Fruit fly (Drosophila melanogaster) whole organism, pupa: ENCODE measurements around the gene CG12535.
A peak's percentile ranks its signal among the peaks of the same experiment; 100 is the strongest.

Experiments
- CG10348 ChIP-seq: fragments of 200-800 bp; sonication (Bioruptor generic); IDR thresholded peaks from 2 replicates; pipeline ENCODE4 v1.3.6; 2022; ENCODE audit warnings: missing biosample characterization, missing genetic modification characterization
- CG12605 ChIP-seq: fragments of 200-800 bp; sonication (Bioruptor generic); IDR thresholded peaks from 2 replicates; pipeline ENCODE4 v1.3.6; 2022; ENCODE audit warnings: missing biosample characterization, missing genetic modification characterization
- CG13204 ChIP-seq: fragments of 200-800 bp; sonication (Bioruptor generic); optimal IDR thresholded peaks from 2 replicates; lab custom pipeline; 2018; ENCODE audit warnings: missing biosample characterization, mild to moderate bottlenecking, missing genetic modification characterization, moderate library complexity
- CG14655 ChIP-seq: fragments of 200-800 bp; sonication (Bioruptor generic); optimal IDR thresholded peaks from 3 replicates; lab custom pipeline; 2017; ENCODE audit warnings: mild to moderate bottlenecking, missing biosample characterization, missing genetic modification reagents, missing genetic modification characterization
- CG15710 ChIP-seq: fragments of 200-800 bp; sonication (Bioruptor generic); optimal IDR thresholded peaks from 2 replicates; lab custom pipeline; 2018; ENCODE audit warnings: missing biosample characterization, mild to moderate bottlenecking, missing genetic modification characterization, moderate library complexity
- CG17806 ChIP-seq: fragments of 200-800 bp; sonication (Bioruptor generic); optimal IDR thresholded peaks from 2 replicates; lab custom pipeline; 2018; ENCODE audit warnings: missing biosample characterization, mild to moderate bottlenecking, missing genetic modification characterization, moderate library complexity
- CG32121 ChIP-seq: fragments of 200-800 bp; sonication (Bioruptor generic); IDR thresholded peaks from 2 replicates; pipeline ENCODE4 v1.3.6; 2022; ENCODE audit warnings: missing biosample characterization, missing genetic modification characterization
- CG34367 ChIP-seq: fragments of 200-800 bp; sonication (Bioruptor generic); optimal IDR thresholded peaks from 2 replicates; lab custom pipeline; 2018; ENCODE audit warnings: missing biosample characterization, mild to moderate bottlenecking, missing genetic modification characterization
- CG4496 ChIP-seq: fragments of 200-800 bp; sonication (Bioruptor generic); IDR thresholded peaks from 3 replicates; pipeline ENCODE4 v1.3.6; 2022; ENCODE audit warnings: missing biosample characterization, missing genetic modification characterization
- CG8159 ChIP-seq: fragments of 200-800 bp; sonication (Bioruptor generic); optimal IDR thresholded peaks from 3 replicates; lab custom pipeline; 2018; ENCODE audit warnings: missing biosample characterization, mild to moderate bottlenecking, missing genetic modification characterization, moderate library complexity
- CG8301 ChIP-seq: fragments of 200-800 bp; sonication (Bioruptor generic); optimal IDR thresholded peaks from 2 replicates; lab custom pipeline; 2018; ENCODE audit warnings: missing biosample characterization, mild to moderate bottlenecking, missing genetic modification characterization
- CG9948 ChIP-seq: fragments of 200-800 bp; sonication (Bioruptor generic); optimal IDR thresholded peaks from 2 replicates; lab custom pipeline; 2018; ENCODE audit warnings: missing biosample characterization, mild to moderate bottlenecking, missing genetic modification characterization, moderate library complexity
- D1 ChIP-seq: fragments of 200-800 bp; sonication (Bioruptor generic); optimal IDR thresholded peaks from 2 replicates; lab custom pipeline; 2018; ENCODE audit warnings: missing biosample characterization, mild to moderate bottlenecking, missing genetic modification characterization, moderate library complexity
- EcR ChIP-seq: fragments of 200-800 bp; sonication (Bioruptor generic); optimal IDR thresholded peaks from 3 replicates; lab custom pipeline; 2019; ENCODE audit warnings: missing biosample characterization, missing genetic modification characterization, mild to moderate bottlenecking, moderate library complexity, missing genetic modification reagents
- Ets98B ChIP-seq: fragments of 200-800 bp; sonication (Bioruptor generic); IDR thresholded peaks from 2 replicates; pipeline ENCODE4 v1.3.6; 2022; ENCODE audit warnings: missing biosample characterization, missing genetic modification characterization
- Pif1A ChIP-seq: fragments of 200-800 bp; sonication (Bioruptor generic); optimal IDR thresholded peaks from 3 replicates; lab custom pipeline; 2016; ENCODE audit warnings: missing biosample characterization, missing genetic modification characterization
- Pif1B ChIP-seq: fragments of 200-800 bp; sonication (Bioruptor generic); optimal IDR thresholded peaks from 3 replicates; lab custom pipeline; 2016; ENCODE audit warnings: missing biosample characterization, missing genetic modification characterization
- Snoo ChIP-seq: fragments of 200-800 bp; sonication (Bioruptor generic); optimal IDR thresholded peaks from 3 replicates; lab custom pipeline; 2017; ENCODE audit warnings: missing biosample characterization, mild to moderate bottlenecking, missing genetic modification characterization, inconsistent platforms
- fd96Ca ChIP-seq: fragments of 200-800 bp; sonication (Bioruptor generic); IDR thresholded peaks from 3 replicates; pipeline ENCODE4 v1.3.6; 2022; ENCODE audit warnings: missing biosample characterization, missing genetic modification characterization
- gl ChIP-seq: fragments of 200-800 bp; sonication (Bioruptor generic); optimal IDR thresholded peaks from 2 replicates; lab custom pipeline; 2018; ENCODE audit warnings: missing biosample characterization, mild to moderate bottlenecking, missing genetic modification characterization
- rn ChIP-seq: fragments of 200-800 bp; sonication (Bioruptor generic); IDR thresholded peaks from 2 replicates; pipeline ENCODE4 v1.3.6; 2022; ENCODE audit warnings: missing biosample characterization, missing genetic modification characterization

Gene CG12535

DNA sequence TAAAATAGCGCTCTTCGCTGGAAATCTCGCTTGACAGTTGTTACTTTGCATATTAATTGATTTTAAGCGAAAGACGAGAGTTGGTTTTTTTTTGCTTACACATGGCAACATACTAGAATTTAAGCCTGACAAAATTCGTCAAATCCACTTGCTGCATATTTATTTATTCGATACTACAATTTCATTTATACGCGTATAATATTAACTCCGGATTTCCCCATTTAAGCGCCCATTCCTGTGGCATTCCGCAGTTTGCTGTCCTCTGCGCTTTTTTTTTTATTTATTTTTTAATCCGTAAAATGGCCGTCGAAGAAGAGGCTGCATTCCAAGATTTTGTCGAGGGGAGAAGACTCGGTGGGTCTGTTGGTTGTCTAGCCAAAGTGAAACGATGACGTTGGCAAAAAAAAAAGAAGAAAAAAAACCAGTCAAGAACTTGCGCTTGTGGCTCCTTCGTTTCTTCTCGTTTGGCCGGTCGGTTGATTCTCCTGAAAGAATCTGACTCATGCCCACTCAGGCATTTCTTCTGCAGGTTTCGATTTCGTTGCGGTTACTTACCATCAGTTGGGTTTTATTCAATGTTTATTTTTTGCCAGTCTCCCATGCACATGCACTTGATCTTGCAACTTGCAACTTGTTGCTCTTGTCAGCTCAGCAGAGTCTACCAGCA lies 66.0 kb downstream of the CG12535 start:
- TF ChIP-seq gl (tag; lab: Kevin White, UChicago) (peak; percentile 10), fd96Ca (no peak), CG34367 (peak; percentile 41), D1 (tag; lab: Kevin White, UChicago) (no peak), CG4496 (GFP tag; lab: Robert Waterston, UW) (no peak), CG8159 (tag; lab: Kevin White, UChicago) (peak; percentile 46), CG12605 (GFP tag; lab: Robert Waterston, UW) (no peak), Pif1A (no peak), CG17806 (peak; percentile 43), Ets98B (GFP tag; lab: Robert Waterston, UW) (no peak), CG15710 (tag; lab: Kevin White, UChicago) (peak; percentile 40), Snoo (tag; lab: Kevin White, UChicago) (peak; percentile 21), Pif1B (GFP tag; lab: Kevin White, UChicago) (no peak), CG10348 (no peak), CG9948 (tag; lab: Kevin White, UChicago) (peak; percentile 33), rn (GFP tag; lab: Robert Waterston, UW) (no peak), CG13204 (peak; percentile 6), CG14655 (GFP tag; lab: Kevin White, UChicago) (peak; percentile 23), CG32121 (GFP tag; lab: Robert Waterston, UW) (no peak), EcR (GFP tag; lab: Kevin White, UChicago) (peak; percentile 72), CG8301 (tag; lab: Kevin White, UChicago) (no peak)

- TF ChIP-seq Ets98B (GFP tag; lab: Robert Waterston, UW) (no peak; the same call in 1 of the 2 replicates), gl (tag; lab: Kevin White, UChicago) (no peak), CG12605 (GFP tag; lab: Robert Waterston, UW) (0 out of 2 replicates have a peak, but pooled peaks have one; percentile 1)
Measured at dm6 chrX:3382075-3382474, 66.7 kb downstream of the CG12535 start.

- TF ChIP-seq D1 (tag; lab: Kevin White, UChicago) = peak; percentile 91
- TF ChIP-seq gl (tag; lab: Kevin White, UChicago) = peak; percentile 92
- TF ChIP-seq Snoo (tag; lab: Kevin White, UChicago) = peak; percentile 93
- TF ChIP-seq CG12605 (GFP tag; lab: Robert Waterston, UW) = peak; percentile 96
- peak; percentile 97 for TF ChIP-seq Pif1B (GFP tag; lab: Kevin White, UChicago)
- TF ChIP-seq CG13204 = peak; percentile 89
- TF ChIP-seq CG10348 = peak; percentile 92
- peak; percentile 98 for TF ChIP-seq CG34367
- peak; percentile 68 for TF ChIP-seq EcR (GFP tag; lab: Kevin White, UChicago)
- peak; percentile 98 for TF ChIP-seq Pif1A
- peak; percentile 96 for TF ChIP-seq CG8159 (tag; lab: Kevin White, UChicago)
- peak; percentile 98 for TF ChIP-seq CG9948 (tag; lab: Kevin White, UChicago)
- TF ChIP-seq CG14655 (GFP tag; lab: Kevin White, UChicago) = peak; percentile 97
- TF ChIP-seq CG4496 (GFP tag; lab: Robert Waterston, UW) = peak; percentile 99
- peak; percentile 99 for TF ChIP-seq fd96Ca
- peak; percentile 98 for TF ChIP-seq Ets98B (GFP tag; lab: Robert Waterston, UW)
- peak; percentile 97 for TF ChIP-seq rn (GFP tag; lab: Robert Waterston, UW)
- peak; percentile 97 for TF ChIP-seq CG17806
- TF ChIP-seq CG15710 (tag; lab: Kevin White, UChicago) = peak; percentile 96
- peak; percentile 96 for TF ChIP-seq CG8301 (tag; lab: Kevin White, UChicago)
- TF ChIP-seq CG32121 (GFP tag; lab: Robert Waterston, UW) = peak; percentile 98
Measured at dm6 chrX:3381667-3382066, 67.1 kb downstream of the CG12535 start.

DNA sequence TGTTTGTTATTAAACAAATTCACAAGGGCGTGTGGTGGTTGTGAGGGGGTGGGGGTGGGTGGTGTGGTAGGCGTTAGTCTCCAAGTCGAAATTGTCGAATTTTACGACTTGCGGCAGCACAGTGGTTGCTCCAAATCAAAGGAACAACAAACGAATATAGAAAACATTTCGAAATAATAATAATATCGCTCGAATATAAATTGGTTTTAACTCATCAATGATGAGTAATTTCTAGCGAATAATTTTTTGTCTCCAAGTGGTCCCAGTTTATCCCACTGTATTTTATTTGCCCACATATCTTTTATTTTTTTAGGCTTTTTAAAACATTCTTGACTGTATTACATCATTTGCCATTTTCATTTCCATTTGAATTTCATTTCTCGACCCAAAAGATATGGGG lies 67.8 kb downstream of the CG12535 start:
- TF ChIP-seq CG9948 (tag; lab: Kevin White, UChicago) = peak; percentile 23
- no peak for TF ChIP-seq CG12605 (GFP tag; lab: Robert Waterston, UW)
- TF ChIP-seq rn (GFP tag; lab: Robert Waterston, UW) = peak; percentile 51; the same call in 1 of the 2 replicates
- TF ChIP-seq CG10348 = no peak
- peak; percentile 68 for TF ChIP-seq Ets98B (GFP tag; lab: Robert Waterston, UW)
- peak; percentile 47 for TF ChIP-seq CG8159 (tag; lab: Kevin White, UChicago)
- peak; percentile 45 for TF ChIP-seq Pif1A
- no peak for TF ChIP-seq fd96Ca
- no peak for TF ChIP-seq CG13204
- TF ChIP-seq CG15710 (tag; lab: Kevin White, UChicago) = peak; percentile 4
- no peak for TF ChIP-seq Pif1B (GFP tag; lab: Kevin White, UChicago)
- peak; percentile 31 for TF ChIP-seq CG14655 (GFP tag; lab: Kevin White, UChicago)
- TF ChIP-seq gl (tag; lab: Kevin White, UChicago) = no peak
- TF ChIP-seq CG34367 = peak; percentile 28
- peak; percentile 52 for TF ChIP-seq CG32121 (GFP tag; lab: Robert Waterston, UW)
- TF ChIP-seq CG8301 (tag; lab: Kevin White, UChicago) = peak; percentile 24
- TF ChIP-seq CG4496 (GFP tag; lab: Robert Waterston, UW) = peak; percentile 74
- peak; percentile 43 for TF ChIP-seq Snoo (tag; lab: Kevin White, UChicago)
- TF ChIP-seq D1 (tag; lab: Kevin White, UChicago) = no peak
- TF ChIP-seq CG17806 = peak; percentile 41
- TF ChIP-seq EcR (GFP tag; lab: Kevin White, UChicago) = no peak

- TF ChIP-seq rn (GFP tag; lab: Robert Waterston, UW) (0 out of 2 replicates have a peak, but pooled peaks have one; percentile 33), CG8301 (tag; lab: Kevin White, UChicago) (peak; percentile 67), Pif1A (peak; percentile 55), Ets98B (GFP tag; lab: Robert Waterston, UW) (peak; percentile 75), CG17806 (peak; percentile 61), CG13204 (peak; percentile 31), gl (tag; lab: Kevin White, UChicago) (peak; percentile 27), CG4496 (GFP tag; lab: Robert Waterston, UW) (peak; percentile 86), CG10348 (0 out of 2 replicates have a peak, but pooled peaks have one; percentile 28), D1 (tag; lab: Kevin White, UChicago) (no peak), CG8159 (tag; lab: Kevin White, UChicago) (peak; percentile 74), CG14655 (GFP tag; lab: Kevin White, UChicago) (peak; percentile 79), CG34367 (peak; percentile 68), EcR (GFP tag; lab: Kevin White, UChicago) (peak; percentile 6), Snoo (tag; lab: Kevin White, UChicago) (peak; percentile 38), CG15710 (tag; lab: Kevin White, UChicago) (peak; percentile 67), fd96Ca (peak; percentile 80; the same call in 2 of the 3 replicates), CG9948 (tag; lab: Kevin White, UChicago) (peak; percentile 52), Pif1B (GFP tag; lab: Kevin White, UChicago) (peak; percentile 48), CG12605 (GFP tag; lab: Robert Waterston, UW) (0 out of 2 replicates have a peak, but pooled peaks have one; percentile 30), CG32121 (GFP tag; lab: Robert Waterston, UW) (peak; percentile 65)
Measured at dm6 chrX:3380198-3380597, 68.5 kb downstream of the CG12535 start.
